Fruit fly (Drosophila melanogaster): ENCODE data around the gene CG13083.

dm6 chr2L:19512184-19512583, 24.9 kb downstream of the CG13083 start:
- TF ChIP-seq CG9139 (GFP tag; optimal IDR thresholded peaks at IDR 0.05), result no peak
- TF ChIP-seq Met (GFP tag; optimal IDR thresholded peaks at IDR 0.05), result no peak
- TF ChIP-seq CG6854 (GFP tag; optimal IDR thresholded peaks at IDR 0.05), result no peak
- TF ChIP-seq CG31627 (GFP tag; optimal IDR thresholded peaks at IDR 0.05), result no peak
- TF ChIP-seq CG8632 (GFP tag; optimal IDR thresholded peaks at IDR 0.05), result no peak
- no peak for TF ChIP-seq Gug (GFP tag; IDR thresholded peaks at IDR 0.05)
- TF ChIP-seq Eip75B (GFP tag; optimal IDR thresholded peaks at IDR 0.05), result no peak
- TF ChIP-seq pdm3 (GFP tag; optimal IDR thresholded peaks at IDR 0.05), result no peak
- no peak for TF ChIP-seq net (GFP tag; optimal IDR thresholded peaks at IDR 0.05)
- no peak for TF ChIP-seq svp (GFP tag)
- no peak for TF ChIP-seq CG8319 (GFP tag; optimal IDR thresholded peaks at IDR 0.05)
- TF ChIP-seq Sox102F (GFP tag; optimal IDR thresholded peaks at IDR 0.05), result no peak
- no peak for TF ChIP-seq salr (GFP tag; optimal IDR thresholded peaks at IDR 0.05)
